Worm (Caenorhabditis elegans): Measurements from ENCODE around the gene meg-4.
A peak's percentile ranks its signal among the peaks of the same experiment; 100 is the strongest.
"Not testable (repeated sequence)": the region's sequence is repeated elsewhere in the genome, so short reads cannot be mapped to it uniquely, and the experiment has no call there.

Gene meg-4

ce11 chrX:1675879-1676278, 6.9 kb upstream of the meg-4 start:
- TF ChIP-seq ceh-100 (GFP tag; IDR thresholded peaks at IDR 0.05) (no peak), madf-3 (GFP tag; IDR thresholded peaks at IDR 0.05) (no peak)

- TF ChIP-seq nhr-179 (tag; optimal IDR thresholded peaks at IDR 0.05) (no peak), lin-54 (GFP tag; optimal IDR thresholded peaks at IDR 0.05) (no peak), K12H6.12 (tag; optimal IDR thresholded peaks at IDR 0.05) (no peak), B0019.2 (GFP tag; conservative IDR thresholded peaks at IDR 0.05) (no peak), egl-18 (GFP tag; IDR thresholded peaks at IDR 0.05) (no peak), C17E4.6 (GFP tag; IDR thresholded peaks at IDR 0.05) (no peak), ama-1 (optimal IDR thresholded peaks at IDR 0.05) (no peak), ama-1 (GFP tag; optimal IDR thresholded peaks at IDR 0.05) (no peak), Y56A3A.18 (GFP tag; IDR thresholded peaks at IDR 0.05) (no peak), nhr-27 (tag; optimal IDR thresholded peaks at IDR 0.05) (no peak), nfya-1 (tag; optimal IDR thresholded peaks at IDR 0.05; ENCODE audit: borderline replicate concordance, insufficient read depth) (no peak), F37B4.10 (GFP tag; IDR thresholded peaks at IDR 0.05) (no peak), nhr-90 (tag; optimal IDR thresholded peaks at IDR 0.05) (no peak), madf-8 (GFP tag; conservative IDR thresholded peaks at IDR 0.05) (no peak), let-526 (GFP tag; IDR thresholded peaks at IDR 0.05) (no peak), ceh-40 (GFP tag; IDR thresholded peaks at IDR 0.05) (no peak), zim-3 (tag; optimal IDR thresholded peaks at IDR 0.05) (no peak)
These were observed 4.7 kb upstream of the meg-4 start, which contains the start of gene fbxa-170 for ce11 chrX:1678021-1678420. fbxa-170 (minus strand) TSS chrX:1678121.

ce11 chrX:1681482-1681881, 1.3 kb upstream of the meg-4 start:
- TF ChIP-seq rpc-1 (optimal IDR thresholded peaks at IDR 0.05) = not testable (repeated sequence)
- TF ChIP-seq rpc-1 (tag; optimal IDR thresholded peaks at IDR 0.05) = peak; percentile 15
- 0 out of 2 replicates have a peak, but pooled peaks have one; percentile 56 for TF ChIP-seq nhr-120 (GFP tag; IDR thresholded peaks at IDR 0.05)
- 0 out of 2 replicates have a peak, but pooled peaks have one; percentile 15 for TF ChIP-seq nfyb-1 (GFP tag; IDR thresholded peaks at IDR 0.05)
- TF ChIP-seq egrh-3 (GFP tag; IDR thresholded peaks at IDR 0.05) = peak; percentile 44; the same call in 1 of the 2 replicates

- not testable (repeated sequence) for TF ChIP-seq athp-1 (tag; optimal IDR thresholded peaks at IDR 0.05); zfh-2 (GFP tag; conservative IDR thresholded peaks at IDR 0.05); Y53G8AR.9 (GFP tag; conservative IDR thresholded peaks at IDR 0.05)
These were observed 4.3 kb downstream of the meg-4 start, which contains the start of gene C36C9.11 for ce11 chrX:1687079-1687478. C36C9.11 (plus strand) TSS chrX:1687379.

- TF ChIP-seq Y95B8A.8 (GFP tag; IDR thresholded peaks at IDR 0.05); aptf-3 (GFP tag; IDR thresholded peaks at IDR 0.05); chd-7 (tag; optimal IDR thresholded peaks at IDR 0.05): not testable (repeated sequence)
These were observed 7.2 kb downstream of the meg-4 start, which contains the start of gene C36C9.12 for ce11 chrX:1689996-1690395. C36C9.12 (minus strand) TSS chrX:1690096.

- not testable (repeated sequence) for TF ChIP-seq let-526 (GFP tag; IDR thresholded peaks at IDR 0.05); ztf-26 (tag; optimal IDR thresholded peaks at IDR 0.05); snpc-1.1 (tag; optimal IDR thresholded peaks at IDR 0.05; ENCODE audit: insufficient read depth)
These were observed 8.1 kb downstream of the meg-4 start, which contains the start of gene C36C9.6 for ce11 chrX:1690894-1691293. C36C9.6 (minus strand) TSS chrX:1690994.
